Fruit fly (Drosophila melanogaster): ENCODE results near the gene CG9921.

CG9921 gene

dm6 chrX:16288492-16288964 is 44.9 kb downstream of the CG9921 start, which contains the start of the genes CG32576 and caz (continued):
- TF ChIP-seq CG13894 (tag; optimal IDR thresholded peaks at IDR 0.05) (no peak), CG15011 (GFP tag; optimal IDR thresholded peaks at IDR 0.05) (no peak), seq (GFP tag; IDR thresholded peaks at IDR 0.05) (no peak), sd (tag; optimal IDR thresholded peaks at IDR 0.05) (peak; percentile 81), CG8290 (GFP tag; optimal IDR thresholded peaks at IDR 0.05) (no peak), CG8290 (tag; optimal IDR thresholded peaks at IDR 0.05) (peak in 1 of 2 experiments; percentile 33), crc (GFP tag; optimal IDR thresholded peaks at IDR 0.05) (no peak), unpg (GFP tag; optimal IDR thresholded peaks at IDR 0.05) (peak; percentile 31), phol (tag; optimal IDR thresholded peaks at IDR 0.05) (peak; percentile 89), CG15269 (tag; optimal IDR thresholded peaks at IDR 0.05) (peak; percentile 22), Hsf (GFP tag; optimal IDR thresholded peaks at IDR 0.05) (peak; percentile 4), Ets65A (GFP tag) (peak; percentile 58), Rx (GFP tag; IDR thresholded peaks at IDR 0.05) (no peak), ham (GFP tag; IDR thresholded peaks at IDR 0.05) (no peak), Dref (GFP tag; IDR thresholded peaks at IDR 0.05) (peak; percentile 64), row (GFP tag; IDR thresholded peaks at IDR 0.05) (peak; percentile 76), CG12071 (GFP tag; optimal IDR thresholded peaks at IDR 0.05) (no peak), CG16779 (GFP tag; IDR thresholded peaks at IDR 0.05) (no peak), hb (GFP tag; IDR thresholded peaks at IDR 0.05; ENCODE audit: partially characterized antibody) (no peak), Eip74EF (GFP tag; optimal IDR thresholded peaks at IDR 0.05) (no peak), lab (GFP tag; optimal IDR thresholded peaks at IDR 0.05) (no peak), CG1602 (GFP tag; optimal IDR thresholded peaks at IDR 0.05) (no peak), lola (GFP tag; optimal IDR thresholded peaks at IDR 0.05) (peak in 1 of 3 experiments; percentile 1), CG7987 (GFP tag; optimal IDR thresholded peaks at IDR 0.05) (no peak), CG12104 (GFP tag; optimal IDR thresholded peaks at IDR 0.05) (peak; percentile 24), CG2875 (GFP tag; optimal IDR thresholded peaks at IDR 0.05) (no peak), sob (GFP tag; IDR thresholded peaks at IDR 0.05) (peak; percentile 39; the same call in 1 of the 2 replicates), Ets97D (GFP tag; optimal IDR thresholded peaks at IDR 0.05) (peak; percentile 29), CG30403 (GFP tag; optimal IDR thresholded peaks at IDR 0.05) (peak; percentile 56), CG17186 (GFP tag; optimal IDR thresholded peaks at IDR 0.05) (peak; percentile 13), Fer2 (tag; optimal IDR thresholded peaks at IDR 0.05) (peak; percentile 37), bsh (GFP tag; optimal IDR thresholded peaks at IDR 0.05) (peak in 1 of 2 experiments; percentile 21), H15 (GFP tag; IDR thresholded peaks at IDR 0.05) (no peak), otp (GFP tag; IDR thresholded peaks at IDR 0.05) (no peak), CG3847 (GFP tag; IDR thresholded peaks at IDR 0.05) (peak; percentile 60), CG13424 (tag; optimal IDR thresholded peaks at IDR 0.05) (peak; percentile 59), bcd (GFP tag; optimal IDR thresholded peaks at IDR 0.05) (no peak), CG15514 (GFP tag; optimal IDR thresholded peaks at IDR 0.05) (peak; percentile 73), HLH4C (GFP tag; IDR thresholded peaks at IDR 0.05; ENCODE audit: partially characterized antibody) (peak; percentile 55; the same call in 2 of the 3 replicates), mam (GFP tag; optimal IDR thresholded peaks at IDR 0.05) (no peak), CG9727 (GFP tag; optimal IDR thresholded peaks at IDR 0.05) (peak; percentile 26), CG3407 (GFP tag; optimal IDR thresholded peaks at IDR 0.05) (no peak), Pdp1 (GFP tag; optimal IDR thresholded peaks at IDR 0.05) (peak in 1 of 2 experiments; percentile 12), CG14965 (GFP tag; optimal IDR thresholded peaks at IDR 0.05; ENCODE audit: borderline replicate concordance) (no peak), CG17829 (tag; optimal IDR thresholded peaks at IDR 0.05) (peak; percentile 53), wdn (GFP tag; IDR thresholded peaks at IDR 0.05) (no peak), CG8765 (GFP tag; IDR thresholded peaks at IDR 0.05) (no peak), tup (GFP tag; optimal IDR thresholded peaks at IDR 0.05) (peak; percentile 9), sens (GFP tag) (peak; percentile 66), CG10147 (GFP tag; optimal IDR thresholded peaks at IDR 0.05) (peak; percentile 22)
